Fruit fly (Drosophila melanogaster) whole organism, embryonic: ENCODE data around the gene RpS17.

Experiments
- B-H1 ChIP-seq: fragments of 200-800 bp; sonication (Bioruptor generic); IDR thresholded peaks from 3 replicates; pipeline ENCODE4 v1.3.6; 2022; ENCODE audit warnings: missing biosample characterization, missing genetic modification characterization
- Bdp1 ChIP-seq: fragments of 200-800 bp; sonication (Bioruptor generic); optimal IDR thresholded peaks from 3 replicates; lab custom pipeline; 2016; ENCODE audit warnings: missing biosample characterization, missing genetic modification characterization
- Bgb ChIP-seq: fragments of 200-800 bp; sonication (Bioruptor generic); IDR thresholded peaks from 2 replicates; pipeline ENCODE4 v1.3.6; 2022; ENCODE audit warnings: missing biosample characterization, missing genetic modification characterization; ENCODE audit not compliant: partially characterized antibody
- CG1024 ChIP-seq: fragments of 200-800 bp; sonication (Bioruptor generic); IDR thresholded peaks from 2 replicates; pipeline ENCODE4 v1.3.6; 2022; ENCODE audit warnings: missing biosample characterization, missing genetic modification characterization
- CG10431 ChIP-seq: fragments of 200-800 bp; sonication (Bioruptor generic); optimal IDR thresholded peaks from 3 replicates; lab custom pipeline; 2018; ENCODE audit warnings: missing biosample characterization, mild to moderate bottlenecking, missing genetic modification characterization
- CG10543 ChIP-seq: fragments of 200-800 bp; sonication (Bioruptor generic); optimal IDR thresholded peaks from 3 replicates; lab custom pipeline; 2017; ENCODE audit warnings: missing biosample characterization, mild to moderate bottlenecking, missing genetic modification characterization, moderate library complexity
- CG10654 ChIP-seq: fragments of 200-800 bp; sonication (Bioruptor generic); optimal IDR thresholded peaks from 2 replicates; lab custom pipeline; 2016; ENCODE audit warnings: missing biosample characterization, missing genetic modification characterization
- CG12104 ChIP-seq: fragments of 200-800 bp; sonication (Bioruptor generic); optimal IDR thresholded peaks from 3 replicates; lab custom pipeline; 2016; ENCODE audit warnings: missing biosample characterization, missing genetic modification characterization
- CG12155 ChIP-seq: fragments of 200-800 bp; sonication (Bioruptor generic); optimal IDR thresholded peaks from 3 replicates; lab custom pipeline; 2016; ENCODE audit warnings: missing biosample characterization, missing genetic modification characterization
- CG15479 ChIP-seq: fragments of 200-800 bp; sonication (Bioruptor generic); optimal IDR thresholded peaks from 3 replicates; lab custom pipeline; 2019; ENCODE audit warnings: missing biosample characterization, mild to moderate bottlenecking, missing genetic modification characterization, moderate library complexity
- CG16815 ChIP-seq: fragments of 200-800 bp; sonication (Bioruptor generic); optimal IDR thresholded peaks from 3 replicates; lab custom pipeline; 2017; ENCODE audit warnings: missing biosample characterization, mild to moderate bottlenecking, missing genetic modification characterization
- CG16863 ChIP-seq: fragments of 200-800 bp; sonication (Bioruptor generic); optimal IDR thresholded peaks from 3 replicates; lab custom pipeline; 2016; ENCODE audit warnings: missing biosample characterization, missing genetic modification characterization
- CG30020 ChIP-seq: fragments of 200-800 bp; optimal IDR thresholded peaks from 2 replicates; lab custom pipeline; 2019; ENCODE audit warnings: missing biosample characterization, mild to moderate bottlenecking, missing genetic modification characterization, moderate library complexity
- CG31388 ChIP-seq: fragments of 200-800 bp; sonication (Bioruptor generic); optimal IDR thresholded peaks from 2 replicates; lab custom pipeline; 2016; ENCODE audit warnings: missing biosample characterization, missing genetic modification characterization
- CG31441 ChIP-seq: fragments of 200-800 bp; sonication (Bioruptor generic); IDR thresholded peaks from 2 replicates; pipeline ENCODE4 v1.3.6; 2022; ENCODE audit warnings: missing biosample characterization, missing genetic modification characterization
- CG32772 ChIP-seq: fragments of 200-800 bp; sonication (Bioruptor generic); IDR thresholded peaks from 2 replicates; pipeline ENCODE4 v1.3.6; 2022; ENCODE audit warnings: missing biosample characterization, missing genetic modification characterization
- CG4328 ChIP-seq: fragments of 200-800 bp; sonication (Bioruptor generic); optimal IDR thresholded peaks from 3 replicates; lab custom pipeline; 2017; ENCODE audit warnings: missing biosample characterization, missing genetic modification reagents, missing genetic modification characterization
- CG4424 ChIP-seq: fragments of 200-800 bp; sonication (Bioruptor generic); optimal IDR thresholded peaks from 3 replicates; lab custom pipeline; 2016; ENCODE audit warnings: missing biosample characterization, missing genetic modification characterization
- CHES-1-like ChIP-seq: fragments of 200-800 bp; sonication (Bioruptor generic); optimal IDR thresholded peaks from 2 replicates; lab custom pipeline; 2016; ENCODE audit warnings: missing biosample characterization, missing genetic modification characterization
- D ChIP-seq, 2 experiments: fragments of 200-800 bp in 1 of 2; fragments of >200 bp in 1 of 2; sonication (Bioruptor generic) in 1 of 2; optimal IDR thresholded peaks; 2 replicates in 1 of 2; 3 replicates in 1 of 2; lab custom pipeline; 2017; ENCODE audit warnings: mild to moderate bottlenecking in 1 of 2, missing biosample characterization in 1 of 2, missing genetic modification characterization in 1 of 2, missing genetic modification reagents in 1 of 2
- Dip3 ChIP-seq: fragments of 200-800 bp; sonication (Bioruptor generic); optimal IDR thresholded peaks from 3 replicates; lab custom pipeline; 2016; ENCODE audit warnings: missing biosample characterization, missing genetic modification characterization
- H15 ChIP-seq: fragments of 200-800 bp; sonication (Bioruptor generic); IDR thresholded peaks from 3 replicates; pipeline ENCODE4 v1.3.6; 2022; ENCODE audit warnings: missing biosample characterization, missing genetic modification characterization
- Hmx ChIP-seq: fragments of 200-800 bp; sonication (Bioruptor generic); optimal IDR thresholded peaks from 2 replicates; lab custom pipeline; 2016; ENCODE audit warnings: missing biosample characterization, missing genetic modification characterization
- Hr51 ChIP-seq, 2 experiments: fragments of 200-800 bp; sonication (Bioruptor generic); optimal IDR thresholded peaks; 2 replicates in 1 of 2; 3 replicates in 1 of 2; lab custom pipeline; 2016 to 2018; ENCODE audit warnings: missing biosample characterization in 2 of 2, missing genetic modification characterization in 2 of 2, mild to moderate bottlenecking in 1 of 2, moderate library complexity in 1 of 2
- Lhr ChIP-seq: fragments of 200-800 bp; sonication (Bioruptor generic); optimal IDR thresholded peaks from 3 replicates; lab custom pipeline; 2017; ENCODE audit warnings: mild to moderate bottlenecking, missing biosample characterization, missing genetic modification reagents, missing genetic modification characterization
- NFAT ChIP-seq: fragments of 200-800 bp; sonication (Bioruptor generic); IDR thresholded peaks from 2 replicates; pipeline ENCODE4 v1.3.6; 2022; ENCODE audit warnings: missing biosample characterization, missing genetic modification characterization
- Optix ChIP-seq: fragments of 200-800 bp; sonication (Bioruptor generic); IDR thresholded peaks from 3 replicates; pipeline ENCODE4 v1.3.6; 2022; ENCODE audit warnings: missing biosample characterization, missing genetic modification characterization
- Tbp ChIP-seq: fragments of >200 bp; optimal IDR thresholded peaks from 2 replicates; lab custom pipeline; 2018; ENCODE audit warnings: missing biosample characterization, missing genetic modification characterization
- br ChIP-seq: fragments of >200 bp; optimal IDR thresholded peaks from 2 replicates; lab custom pipeline; 2017
- bsh ChIP-seq, 2 experiments: fragments of 200-800 bp; sonication (Bioruptor generic); optimal IDR thresholded peaks; 2 replicates each; lab custom pipeline; 2017 to 2018; ENCODE audit warnings: mild to moderate bottlenecking in 2 of 2, missing biosample characterization in 2 of 2, missing genetic modification characterization in 2 of 2, moderate library complexity in 1 of 2
- btn ChIP-seq: fragments of 200-800 bp; sonication (Bioruptor generic); optimal IDR thresholded peaks from 2 replicates; lab custom pipeline; 2016; ENCODE audit warnings: missing biosample characterization, missing genetic modification characterization
- cato ChIP-seq: fragments of 200-800 bp; sonication (Bioruptor generic); optimal IDR thresholded peaks from 2 replicates; lab custom pipeline; 2016; ENCODE audit warnings: missing biosample characterization, missing genetic modification characterization, borderline replicate concordance
- chn ChIP-seq: fragments of 200-800 bp; sonication (Bioruptor generic); optimal IDR thresholded peaks from 2 replicates; lab custom pipeline; 2016; ENCODE audit warnings: missing biosample characterization, missing genetic modification characterization
- corto ChIP-seq: fragments of 200-800 bp; sonication (Bioruptor generic); optimal IDR thresholded peaks from 2 replicates; lab custom pipeline; 2016; ENCODE audit warnings: missing biosample characterization, mild to moderate bottlenecking, missing genetic modification characterization, moderate library complexity
- fd102C ChIP-seq: fragments of 200-800 bp; sonication (Bioruptor generic); optimal IDR thresholded peaks from 2 replicates; lab custom pipeline; 2018; ENCODE audit warnings: missing biosample characterization, mild to moderate bottlenecking, missing genetic modification characterization, moderate library complexity
- gcm ChIP-seq: fragments of 200-800 bp; sonication (Bioruptor generic); optimal IDR thresholded peaks from 2 replicates; lab custom pipeline; 2019; ENCODE audit warnings: missing biosample characterization, mild to moderate bottlenecking, missing genetic modification characterization, moderate library complexity
- hb ChIP-seq: fragments of 200-800 bp; sonication (Bioruptor generic); IDR thresholded peaks from 3 replicates; pipeline ENCODE4 v1.3.6; 2022; ENCODE audit warnings: missing biosample characterization, missing genetic modification characterization; ENCODE audit not compliant: partially characterized antibody
- her ChIP-seq: fragments of 200-800 bp; sonication (Bioruptor generic); optimal IDR thresholded peaks from 2 replicates; lab custom pipeline; 2016; ENCODE audit warnings: missing biosample characterization, missing genetic modification characterization
- ind ChIP-seq: fragments of 200-800 bp; sonication (Bioruptor generic); optimal IDR thresholded peaks from 3 replicates; lab custom pipeline; 2016; ENCODE audit warnings: missing biosample characterization, missing genetic modification characterization
- knrl ChIP-seq: fragments of 200-800 bp; sonication (Bioruptor generic); IDR thresholded peaks from 3 replicates; pipeline ENCODE4 v1.3.6; 2022; ENCODE audit warnings: missing biosample characterization, missing genetic modification characterization; ENCODE audit not compliant: partially characterized antibody
- lab ChIP-seq: fragments of 200-800 bp; sonication (Bioruptor generic); optimal IDR thresholded peaks from 3 replicates; lab custom pipeline; 2017; ENCODE audit warnings: missing biosample characterization, missing genetic modification characterization, mild to moderate bottlenecking, moderate library complexity, missing genetic modification reagents
- pan ChIP-seq, 4 experiments: fragments of >200 bp in 3 of 4; fragments of 200-800 bp in 1 of 4; sonication (Bioruptor generic) in 1 of 4; optimal IDR thresholded peaks in 3 of 4; IDR thresholded peaks in 1 of 4; 2 replicates each; pipeline versions ENCODE4 v1.3.6 to Lab custom; 2017 to 2022; ENCODE audit warnings: missing biosample characterization in 2 of 4, missing genetic modification characterization in 2 of 4, mixed read lengths in 1 of 4
- sc ChIP-seq, 3 experiments: fragments of >200 bp in 2 of 3; fragments of 200-800 bp in 1 of 3; sonication (Bioruptor generic) in 1 of 3; optimal IDR thresholded peaks; 2 replicates in 2 of 3; 3 replicates in 1 of 3; lab custom pipeline; 2017; ENCODE audit warnings: mild to moderate bottlenecking in 1 of 3, missing biosample characterization in 1 of 3, missing genetic modification characterization in 1 of 3, missing genetic modification reagents in 1 of 3
- sim ChIP-seq: fragments of 200-800 bp; sonication (Bioruptor generic); IDR thresholded peaks from 2 replicates; pipeline ENCODE4 v1.3.6; 2022; ENCODE audit warnings: missing biosample characterization, missing genetic modification characterization
- sima ChIP-seq: fragments of 200-800 bp; sonication (Bioruptor generic); optimal IDR thresholded peaks from 2 replicates; lab custom pipeline; 2016; ENCODE audit warnings: missing biosample characterization, missing genetic modification characterization
- zen2 ChIP-seq: fragments of 200-800 bp; sonication (Bioruptor generic); IDR thresholded peaks from 3 replicates; pipeline ENCODE4 v1.3.6; 2022; ENCODE audit warnings: missing biosample characterization, missing genetic modification characterization; ENCODE audit not compliant: partially characterized antibody

Gene RpS17

dm6 chr3L:9383345-9384075 lies 46.1 kb downstream of the RpS17 start, which contains the start of gene Hsp27 (continued):
- peak; percentile 93 for TF ChIP-seq Lhr
- peak; percentile 97 for TF ChIP-seq sim (GFP tag; lab: Robert Waterston, UW)
- peak; percentile 99 for TF ChIP-seq lab
- TF ChIP-seq corto (GFP tag; lab: Kevin White, UChicago), result peak; percentile 100
- TF ChIP-seq cato, result peak; percentile 97
- peak; percentile 98 for TF ChIP-seq B-H1 (GFP tag; lab: Robert Waterston, UW)
- TF ChIP-seq bsh (GFP tag; optimal IDR thresholded peaks at IDR 0.05; lab: Kevin White, UChicago), result peak; percentile 99 to 100
- TF ChIP-seq btn (GFP tag; lab: Kevin White, UChicago), result peak; percentile 94
- TF ChIP-seq H15 (GFP tag; lab: Robert Waterston, UW), result peak; percentile 99
- peak; percentile 99 for TF ChIP-seq CG4424 (GFP tag; lab: Kevin White, UChicago)
- peak; percentile 83 for TF ChIP-seq Hmx (GFP tag; lab: Kevin White, UChicago)
- TF ChIP-seq Bgb, result no peak
- TF ChIP-seq Optix (GFP tag; lab: Robert Waterston, UW), result peak; percentile 99
- peak; percentile 97 for TF ChIP-seq NFAT (GFP tag; lab: Robert Waterston, UW)
- no peak for TF ChIP-seq D (optimal IDR thresholded peaks at IDR 0.05; lab: Kevin White, UChicago)
- peak; percentile 98 for TF ChIP-seq D (GFP tag; optimal IDR thresholded peaks at IDR 0.05; lab: Kevin White, UChicago)
- TF ChIP-seq CG1024, result peak; percentile 94
- no peak for TF ChIP-seq br (lab: Kevin White, UChicago)
- TF ChIP-seq knrl (GFP tag; lab: Robert Waterston, UW), result peak; percentile 48; the same call in 2 of the 3 replicates
- TF ChIP-seq CG32772 (GFP tag; lab: Robert Waterston, UW), result peak; percentile 99
- peak; percentile 96 for TF ChIP-seq chn (GFP tag; lab: Kevin White, UChicago)
- TF ChIP-seq CG10431 (GFP tag; lab: Kevin White, UChicago), result peak; percentile 93
- TF ChIP-seq CG30020 (tag; lab: Kevin White, UChicago), result peak; percentile 79
- TF ChIP-seq CG16815 (GFP tag; lab: Kevin White, UChicago), result peak; percentile 97
- peak; percentile 83 for TF ChIP-seq CHES-1-like (GFP tag; lab: Kevin White, UChicago)
- no peak for TF ChIP-seq Tbp (GFP tag; lab: Kevin White, UChicago)
- TF ChIP-seq CG31441 (GFP tag; lab: Robert Waterston, UW), result peak; percentile 99
- TF ChIP-seq CG12104 (GFP tag; lab: Kevin White, UChicago), result peak; percentile 92
- TF ChIP-seq sima (GFP tag; lab: Kevin White, UChicago), result peak; percentile 68
- TF ChIP-seq Dip3, result peak; percentile 93
- TF ChIP-seq CG10654 (GFP tag; lab: Kevin White, UChicago), result peak; percentile 98
- no peak for TF ChIP-seq sc (optimal IDR thresholded peaks at IDR 0.05; lab: Kevin White, UChicago)
- peak; percentile 98 for TF ChIP-seq sc (GFP tag; optimal IDR thresholded peaks at IDR 0.05; lab: Kevin White, UChicago)
- no peak for TF ChIP-seq CG15479 (GFP tag; lab: Kevin White, UChicago)
- peak; percentile 74 for TF ChIP-seq CG10543 (GFP tag; lab: Kevin White, UChicago)
- TF ChIP-seq hb, result no peak
- TF ChIP-seq Bdp1, result peak; percentile 83
- peak; percentile 87 for TF ChIP-seq CG16863
- TF ChIP-seq ind (GFP tag; lab: Kevin White, UChicago), result peak; percentile 99
- TF ChIP-seq zen2, result no peak
- peak; percentile 80 for TF ChIP-seq her
- TF ChIP-seq CG4328 (GFP tag; lab: Kevin White, UChicago), result peak; percentile 84
- TF ChIP-seq pan (optimal IDR thresholded peaks at IDR 0.05; lab: Kevin White, UChicago), result no peak
- peak in 1 of 2 experiments; percentile 99 for TF ChIP-seq pan (GFP tag; optimal IDR thresholded peaks at IDR 0.05 in 1 of 2, IDR thresholded peaks at IDR 0.05 in 1 of 2)
- TF ChIP-seq gcm (GFP tag; lab: Kevin White, UChicago), result peak; percentile 97
- peak; percentile 96 for TF ChIP-seq CG12155 (GFP tag; lab: Kevin White, UChicago)
- peak; percentile 55 for TF ChIP-seq fd102C (GFP tag; lab: Kevin White, UChicago)
- TF ChIP-seq Hr51 (GFP tag; optimal IDR thresholded peaks at IDR 0.05; lab: Kevin White, UChicago), result peak; percentile 91 to 97
- peak; percentile 96 for TF ChIP-seq CG31388
